Fruit fly (Drosophila melanogaster) whole organism, embryonic: ENCODE data around the gene Shc.

Experiments
- Adf1 ChIP-seq: fragments of 200-800 bp; sonication (Bioruptor generic); IDR thresholded peaks from 2 replicates; pipeline ENCODE4 v1.3.6; 2022; ENCODE audit warnings: missing biosample characterization, missing genetic modification characterization
- CG10462 ChIP-seq: fragments of 200-800 bp; sonication (Bioruptor generic); optimal IDR thresholded peaks from 2 replicates; lab custom pipeline; 2016; ENCODE audit warnings: missing biosample characterization, missing genetic modification characterization
- CG12155 ChIP-seq: fragments of 200-800 bp; sonication (Bioruptor generic); optimal IDR thresholded peaks from 3 replicates; lab custom pipeline; 2016; ENCODE audit warnings: missing biosample characterization, missing genetic modification characterization
- CG12219 ChIP-seq: fragments of 200-800 bp; sonication (Bioruptor generic); optimal IDR thresholded peaks from 3 replicates; lab custom pipeline; 2018; ENCODE audit warnings: missing biosample characterization, mild to moderate bottlenecking, missing genetic modification characterization
- CG17361 ChIP-seq: fragments of 200-800 bp; sonication (Bioruptor generic); IDR thresholded peaks from 3 replicates; pipeline ENCODE4 v1.3.6; 2022; ENCODE audit warnings: missing biosample characterization, missing genetic modification characterization
- CG18619 ChIP-seq: fragments of 200-800 bp; sonication (Bioruptor generic); optimal IDR thresholded peaks from 3 replicates; lab custom pipeline; 2017; ENCODE audit warnings: missing biosample characterization, mild to moderate bottlenecking, missing genetic modification characterization
- CG2875 ChIP-seq: fragments of 200-800 bp; sonication (Bioruptor generic); optimal IDR thresholded peaks from 2 replicates; lab custom pipeline; 2017; ENCODE audit warnings: missing biosample characterization, mild to moderate bottlenecking, missing genetic modification characterization, missing genetic modification reagents
- CG7372 ChIP-seq: fragments of 200-800 bp; sonication (Bioruptor generic); IDR thresholded peaks from 2 replicates; pipeline ENCODE4 v1.3.6; 2022; ENCODE audit warnings: missing biosample characterization, missing genetic modification characterization
- CG8089 ChIP-seq: fragments of 200-800 bp; sonication (Bioruptor generic); optimal IDR thresholded peaks from 3 replicates; lab custom pipeline; 2016; ENCODE audit warnings: missing biosample characterization, missing genetic modification characterization
- Dek ChIP-seq: fragments of 200-800 bp; sonication (Bioruptor generic); optimal IDR thresholded peaks from 3 replicates; lab custom pipeline; 2019; ENCODE audit warnings: missing biosample characterization, mild to moderate bottlenecking, missing genetic modification characterization, moderate library complexity
- E2f2 ChIP-seq: fragments of 200-800 bp; sonication (Bioruptor generic); IDR thresholded peaks from 2 replicates; pipeline ENCODE4 v1.3.6; 2022; ENCODE audit warnings: missing biosample characterization, missing genetic modification characterization
- Ets65A ChIP-seq: fragments of 200-800 bp; sonication (Bioruptor generic); peaks from one replicate; lab custom pipeline; 2016; ENCODE audit warnings: missing biosample characterization, missing genetic modification characterization
- Fer3 ChIP-seq: fragments of 200-800 bp; sonication (Bioruptor generic); optimal IDR thresholded peaks from 2 replicates; lab custom pipeline; 2018; ENCODE audit warnings: missing biosample characterization, mild to moderate bottlenecking, missing genetic modification characterization, moderate library complexity
- Hey ChIP-seq: fragments of 200-800 bp; sonication (Bioruptor generic); optimal IDR thresholded peaks from 3 replicates; lab custom pipeline; 2018; ENCODE audit warnings: missing biosample characterization, mild to moderate bottlenecking, missing genetic modification characterization
- Hmx ChIP-seq: fragments of 200-800 bp; sonication (Bioruptor generic); optimal IDR thresholded peaks from 2 replicates; lab custom pipeline; 2016; ENCODE audit warnings: missing biosample characterization, missing genetic modification characterization
- Hsf ChIP-seq: fragments of 200-800 bp; sonication (Bioruptor generic); optimal IDR thresholded peaks from 3 replicates; lab custom pipeline; 2016; ENCODE audit warnings: missing biosample characterization, missing genetic modification characterization
- Med ChIP-seq: fragments of 200-800 bp; sonication (Bioruptor generic); peaks from one replicate; lab custom pipeline; 2016; ENCODE audit warnings: missing biosample characterization, missing genetic modification characterization, mild to moderate bottlenecking, inconsistent platforms, moderate library complexity
- Meics ChIP-seq: fragments of 200-800 bp; sonication (Bioruptor generic); optimal IDR thresholded peaks from 2 replicates; lab custom pipeline; 2017; ENCODE audit warnings: missing biosample characterization, mild to moderate bottlenecking, missing genetic modification characterization
- Nf-YC ChIP-seq: fragments of 200-800 bp; optimal IDR thresholded peaks from 3 replicates; lab custom pipeline; 2019; ENCODE audit warnings: missing biosample characterization, mild to moderate bottlenecking, missing genetic modification characterization, moderate library complexity
- Pdp1 ChIP-seq, 2 experiments: fragments of 200-800 bp; sonication (Bioruptor generic); optimal IDR thresholded peaks; 3 replicates each; lab custom pipeline; 2016; ENCODE audit warnings: missing biosample characterization in 2 of 2, missing genetic modification characterization in 2 of 2, mild to moderate bottlenecking in 1 of 2, moderate library complexity in 1 of 2
- Ptx1 ChIP-seq: fragments of 200-800 bp; sonication (Bioruptor generic); IDR thresholded peaks from 2 replicates; pipeline ENCODE4 v1.3.6; 2022; ENCODE audit warnings: missing biosample characterization, missing genetic modification characterization
- Stat92E ChIP-seq, 3 experiments: fragments of >200 bp in 2 of 3; fragments of 200-800 bp in 1 of 3; sonication (Bioruptor generic) in 1 of 3; optimal IDR thresholded peaks; 2 replicates each; lab custom pipeline; 2017 to 2019; ENCODE audit warnings: missing biosample characterization in 3 of 3, missing genetic modification characterization in 3 of 3, mild to moderate bottlenecking in 1 of 3, moderate library complexity in 1 of 3
- Trl ChIP-seq, 3 experiments: fragments of >200 bp in 2 of 3; fragments of 200-800 bp in 1 of 3; sonication (Bioruptor generic) in 1 of 3; optimal IDR thresholded peaks; 2 replicates in 1 of 3; 3 replicates in 2 of 3; lab custom pipeline; 2016 to 2017; ENCODE audit warnings: missing biosample characterization in 1 of 3, missing genetic modification characterization in 1 of 3
- bbx ChIP-seq: fragments of 200-800 bp; sonication (Bioruptor generic); IDR thresholded peaks from 2 replicates; pipeline ENCODE4 v1.3.6; 2022; ENCODE audit warnings: missing biosample characterization, missing genetic modification characterization; ENCODE audit not compliant: partially characterized antibody
- dati ChIP-seq: fragments of 200-800 bp; sonication (Bioruptor generic); IDR thresholded peaks from 2 replicates; pipeline ENCODE4 v1.3.6; 2022; ENCODE audit warnings: missing biosample characterization, missing genetic modification characterization
- dmrt99B ChIP-seq: fragments of 200-800 bp; sonication (Bioruptor generic); optimal IDR thresholded peaks from 2 replicates; lab custom pipeline; 2018; ENCODE audit warnings: missing biosample characterization, mild to moderate bottlenecking, missing genetic modification characterization, moderate library complexity
- en ChIP-seq: fragments of 200-800 bp; sonication (Bioruptor generic); optimal IDR thresholded peaks from 2 replicates; lab custom pipeline; 2016; ENCODE audit warnings: missing biosample characterization, missing genetic modification characterization
- exex ChIP-seq: fragments of 200-800 bp; sonication (Bioruptor generic); optimal IDR thresholded peaks from 4 replicates; lab custom pipeline; 2018; ENCODE audit warnings: missing biosample characterization, mild to moderate bottlenecking, missing genetic modification characterization, moderate library complexity
- fd96Cb ChIP-seq: fragments of 200-800 bp; sonication (Bioruptor generic); optimal IDR thresholded peaks from 2 replicates; lab custom pipeline; 2018; ENCODE audit warnings: missing biosample characterization, mild to moderate bottlenecking, missing genetic modification characterization, moderate library complexity
- grau ChIP-seq: fragments of 200-800 bp; optimal IDR thresholded peaks from 3 replicates; lab custom pipeline; 2019; ENCODE audit warnings: missing biosample characterization, mild to moderate bottlenecking, missing genetic modification characterization, moderate library complexity
- ham ChIP-seq: fragments of 200-800 bp; sonication (Bioruptor generic); IDR thresholded peaks from 2 replicates; pipeline ENCODE4 v1.3.6; 2022; ENCODE audit warnings: missing biosample characterization, missing genetic modification characterization
- hth ChIP-seq: fragments of >200 bp; optimal IDR thresholded peaks from 2 replicates; lab custom pipeline; 2017; ENCODE audit warnings: inconsistent platforms
- jigr1 ChIP-seq: fragments of 200-800 bp; sonication (Bioruptor generic); IDR thresholded peaks from 3 replicates; pipeline ENCODE4 v1.3.6; 2022; ENCODE audit warnings: missing biosample characterization, missing genetic modification characterization
- knrl ChIP-seq: fragments of 200-800 bp; sonication (Bioruptor generic); IDR thresholded peaks from 3 replicates; pipeline ENCODE4 v1.3.6; 2022; ENCODE audit warnings: missing biosample characterization, missing genetic modification characterization; ENCODE audit not compliant: partially characterized antibody
- lov ChIP-seq, 2 experiments: fragments of 200-800 bp in 1 of 2; fragments of >200 bp in 1 of 2; sonication (Bioruptor generic) in 1 of 2; IDR thresholded peaks in 1 of 2; optimal IDR thresholded peaks in 1 of 2; 2 replicates in 1 of 2; 3 replicates in 1 of 2; pipeline versions ENCODE4 v1.3.6 to Lab custom; 2017 to 2022; ENCODE audit warnings: missing biosample characterization in 1 of 2, missing genetic modification characterization in 1 of 2
- mld ChIP-seq: fragments of 200-800 bp; sonication (Bioruptor generic); IDR thresholded peaks from 3 replicates; pipeline ENCODE4 v1.3.6; 2022; ENCODE audit warnings: missing biosample characterization, missing genetic modification characterization; ENCODE audit not compliant: partially characterized antibody
- nau ChIP-seq: fragments of 200-800 bp; sonication (Bioruptor generic); optimal IDR thresholded peaks from 3 replicates; lab custom pipeline; 2017; ENCODE audit warnings: missing biosample characterization, mild to moderate bottlenecking, missing genetic modification characterization, missing genetic modification reagents
- odd ChIP-seq: fragments of 200-800 bp; sonication (Bioruptor generic); optimal IDR thresholded peaks from 2 replicates; lab custom pipeline; 2017; ENCODE audit warnings: missing biosample characterization, mild to moderate bottlenecking, missing genetic modification characterization
- otp ChIP-seq: fragments of 200-800 bp; sonication (Bioruptor generic); IDR thresholded peaks from 3 replicates; pipeline ENCODE4, ENCODE4 v1.3.6; 2022; ENCODE audit warnings: missing biosample characterization, missing genetic modification characterization
- pb ChIP-seq: fragments of 200-800 bp; sonication (Bioruptor generic); optimal IDR thresholded peaks from 3 replicates; lab custom pipeline; 2016; ENCODE audit warnings: missing biosample characterization, missing genetic modification characterization
- pros ChIP-seq: fragments of 200-800 bp; sonication (Bioruptor generic); optimal IDR thresholded peaks from 3 replicates; lab custom pipeline; 2019; ENCODE audit warnings: missing biosample characterization, mild to moderate bottlenecking, missing genetic modification characterization, moderate library complexity
- salm ChIP-seq: fragments of 200-800 bp; sonication (Bioruptor generic); optimal IDR thresholded peaks from 2 replicates; lab custom pipeline; 2018; ENCODE audit warnings: missing biosample characterization, mild to moderate bottlenecking, missing genetic modification characterization
- sob ChIP-seq: fragments of 200-800 bp; sonication (Bioruptor generic); IDR thresholded peaks from 2 replicates; pipeline ENCODE4 v1.3.6; 2022; ENCODE audit warnings: missing biosample characterization, missing genetic modification characterization
- sqz ChIP-seq: fragments of 200-800 bp; sonication (Bioruptor generic); optimal IDR thresholded peaks from 3 replicates; lab custom pipeline; 2018; ENCODE audit warnings: missing biosample characterization, mild to moderate bottlenecking, missing genetic modification characterization
- tap ChIP-seq: fragments of 200-800 bp; optimal IDR thresholded peaks from 3 replicates; lab custom pipeline; 2019; ENCODE audit warnings: missing biosample characterization, mild to moderate bottlenecking, missing genetic modification characterization, moderate library complexity
- unc-4 ChIP-seq: fragments of 200-800 bp; sonication (Bioruptor generic); IDR thresholded peaks from 2 replicates; pipeline ENCODE4 v1.3.6; 2022; ENCODE audit warnings: missing biosample characterization, missing genetic modification characterization; ENCODE audit not compliant: partially characterized antibody
- wek ChIP-seq: fragments of 200-800 bp; sonication (Bioruptor generic); optimal IDR thresholded peaks from 3 replicates; lab custom pipeline; 2018; ENCODE audit warnings: missing biosample characterization, mild to moderate bottlenecking, missing genetic modification characterization, moderate library complexity
- zen ChIP-seq: fragments of 200-800 bp; sonication (Bioruptor generic); optimal IDR thresholded peaks from 3 replicates; lab custom pipeline; 2018; ENCODE audit warnings: missing biosample characterization, mild to moderate bottlenecking, missing genetic modification characterization, moderate library complexity

The Shc gene

dm6 chr3L:9383345-9384075 is 43.3 kb upstream of the Shc start, which contains the start of gene Hsp27 (continued):
- TF ChIP-seq ham (peak; percentile 86), E2f2 (GFP tag; lab: Robert Waterston, UW) (peak; percentile 84), Hsf (peak; percentile 97), CG18619 (GFP tag; lab: Kevin White, UChicago) (peak; percentile 97), pros (no peak), Adf1 (GFP tag; lab: Robert Waterston, UW) (peak; percentile 87), CG12155 (GFP tag; lab: Kevin White, UChicago) (peak; percentile 96), Nf-YC (tag; lab: Kevin White, UChicago) (peak; percentile 82), bbx (GFP tag; lab: Robert Waterston, UW) (peak; percentile 22; the same call in 1 of the 2 replicates), exex (tag; lab: Kevin White, UChicago) (no peak), Trl (optimal IDR thresholded peaks at IDR 0.05; lab: Kevin White, UChicago) (peak; percentile 22 to 27), Trl (GFP tag; optimal IDR thresholded peaks at IDR 0.05; lab: Kevin White, UChicago) (peak; percentile 95), lov (optimal IDR thresholded peaks at IDR 0.05; lab: Kevin White, UChicago) (no peak), lov (GFP tag; IDR thresholded peaks at IDR 0.05; lab: Robert Waterston, UW) (peak; percentile 98), en (GFP tag; lab: Kevin White, UChicago) (peak; percentile 65), sob (GFP tag; lab: Robert Waterston, UW) (peak; percentile 98), CG10462 (peak; percentile 95), CG8089 (GFP tag; lab: Kevin White, UChicago) (peak; percentile 83), Ptx1 (GFP tag; lab: Robert Waterston, UW) (peak; percentile 99), sqz (GFP tag; lab: Kevin White, UChicago) (peak; percentile 93), Med (GFP tag; lab: Kevin White, UChicago) (peak; percentile 98), nau (peak; percentile 99), Pdp1 (GFP tag; optimal IDR thresholded peaks at IDR 0.05; lab: Kevin White, UChicago) (peak; percentile 96 to 99), CG2875 (GFP tag; lab: Kevin White, UChicago) (peak; percentile 99), hth (lab: Kevin White, UChicago) (no peak), CG12219 (GFP tag; lab: Kevin White, UChicago) (peak; percentile 94), Dek (peak; percentile 97), Meics (peak; percentile 98), odd (GFP tag; lab: Kevin White, UChicago) (peak; percentile 95), fd96Cb (tag; lab: Kevin White, UChicago) (peak; percentile 99), mld (no peak), grau (tag; lab: Kevin White, UChicago) (peak; percentile 97), unc-4 (GFP tag; lab: Robert Waterston, UW) (no peak), knrl (GFP tag; lab: Robert Waterston, UW) (peak; percentile 48; the same call in 2 of the 3 replicates), salm (tag; lab: Kevin White, UChicago) (peak; percentile 97), jigr1 (GFP tag; lab: Robert Waterston, UW) (peak; percentile 98), CG17361 (GFP tag; lab: Robert Waterston, UW) (peak; percentile 99), zen (tag; lab: Kevin White, UChicago) (peak; percentile 97), dmrt99B (tag; lab: Kevin White, UChicago) (peak; percentile 99), tap (tag; lab: Kevin White, UChicago) (peak; percentile 96), otp (GFP tag; lab: Robert Waterston, UW) (peak; percentile 97), CG7372 (peak; percentile 97), Hmx (GFP tag; lab: Kevin White, UChicago) (peak; percentile 83), wek (GFP tag; lab: Kevin White, UChicago) (peak; percentile 80), pb (peak; percentile 91), Hey (tag; lab: Kevin White, UChicago) (peak; percentile 56), Fer3 (tag; lab: Kevin White, UChicago) (peak; percentile 97), dati (GFP tag; lab: Robert Waterston, UW) (peak; percentile 96), Ets65A (peak; percentile 98), Stat92E (GFP tag; optimal IDR thresholded peaks at IDR 0.05; lab: Kevin White, UChicago) (peak in 1 of 3 experiments; percentile 94)
